Worm (Caenorhabditis elegans): ENCODE measurements around the gene oga-1.

oga-1 gene

DNA sequence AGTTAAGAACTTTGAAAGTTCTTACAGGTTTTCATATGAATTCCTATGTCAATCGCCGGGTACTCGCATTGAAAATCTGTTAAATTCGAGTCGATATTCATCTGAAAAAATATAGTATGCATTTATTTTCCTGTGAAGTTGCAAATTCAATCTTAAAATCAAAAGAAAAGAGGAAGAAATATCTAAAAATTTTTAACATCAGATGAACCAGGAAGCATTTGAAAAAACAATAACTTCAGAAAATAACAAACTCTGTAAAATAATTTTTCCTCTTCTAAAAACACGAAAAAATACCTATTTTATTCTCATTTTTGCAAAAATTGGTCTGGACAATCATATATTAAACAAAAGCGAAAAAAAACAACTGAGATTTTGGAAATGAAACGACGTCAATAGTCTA, 28.1 kb downstream of the oga-1 start, which contains the start of gene npr-7:
Gene npr-7, minus strand, starts transcription at position 101 of the 400 bp plus-strand sequence.
- no peak for TF ChIP-seq pha-4 (tag; optimal IDR thresholded peaks at IDR 0.05)
- TF ChIP-seq lin-13 (tag; optimal IDR thresholded peaks at IDR 0.05) = no peak
- no peak for TF ChIP-seq mep-1 (tag; optimal IDR thresholded peaks at IDR 0.05)
- TF ChIP-seq unc-62 (GFP tag; optimal IDR thresholded peaks at IDR 0.05) = no peak
- no peak for TF ChIP-seq bed-3 (GFP tag; optimal IDR thresholded peaks at IDR 0.05)
- TF ChIP-seq M03D4.4 (tag; optimal IDR thresholded peaks at IDR 0.05) = no peak
- no peak for TF ChIP-seq unc-39 (tag; optimal IDR thresholded peaks at IDR 0.05)
- TF ChIP-seq blmp-1 (tag; optimal IDR thresholded peaks at IDR 0.05) = no peak
- no peak for TF ChIP-seq drap-1 (GFP tag; optimal IDR thresholded peaks at IDR 0.05)
- no peak for TF ChIP-seq snpc-4 (tag; optimal IDR thresholded peaks at IDR 0.05)
- no peak for TF ChIP-seq ces-1 (GFP tag; optimal IDR thresholded peaks at IDR 0.05)
- TF ChIP-seq unc-120 (tag; optimal IDR thresholded peaks at IDR 0.05; ENCODE audit: poor library complexity, severe bottlenecking) = no peak
- no peak for TF ChIP-seq ceh-43 (GFP tag; optimal IDR thresholded peaks at IDR 0.05)
- no peak for TF ChIP-seq nhr-237 (tag; optimal IDR thresholded peaks at IDR 0.05)

DNA sequence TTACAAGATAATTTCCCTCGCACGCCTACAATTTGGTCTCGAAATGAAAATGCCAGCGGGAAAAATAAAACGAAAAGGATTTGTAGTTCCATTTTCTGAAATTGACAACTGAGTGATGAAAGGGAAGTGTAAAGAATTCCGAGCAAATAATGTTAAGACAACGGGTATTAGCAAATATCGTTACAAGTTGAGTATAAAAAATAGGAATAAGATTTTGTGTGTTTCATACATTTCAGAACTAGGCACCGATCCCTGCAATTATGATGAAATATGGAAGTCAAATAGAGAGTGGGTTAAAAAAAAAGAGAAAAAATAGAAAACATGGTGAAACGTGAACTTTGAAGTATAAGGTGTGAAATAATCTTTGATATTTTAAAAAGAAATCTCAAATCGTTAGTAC, 32.8 kb downstream of the oga-1 start, which contains the start of gene ttr-38:
Gene ttr-38, minus strand, starts transcription at position 101 of the 400 bp plus-strand sequence.
- TF ChIP-seq unc-120 (tag; optimal IDR thresholded peaks at IDR 0.05; ENCODE audit: poor library complexity, severe bottlenecking) (no peak), lin-13 (tag; optimal IDR thresholded peaks at IDR 0.05) (no peak), tbx-8 (GFP tag; optimal IDR thresholded peaks at IDR 0.05) (no peak), mab-5 (tag; optimal IDR thresholded peaks at IDR 0.05) (no peak), nhr-237 (tag; optimal IDR thresholded peaks at IDR 0.05) (no peak), hlh-1 (tag; optimal IDR thresholded peaks at IDR 0.05) (no peak), elt-3 (tag; optimal IDR thresholded peaks at IDR 0.05) (no peak), ceh-83 (GFP tag; optimal IDR thresholded peaks at IDR 0.05) (no peak), lin-32 (GFP tag; optimal IDR thresholded peaks at IDR 0.05) (no peak), drap-1 (GFP tag; optimal IDR thresholded peaks at IDR 0.05) (no peak), zip-8 (tag; optimal IDR thresholded peaks at IDR 0.05) (no peak), nhr-2 (tag; optimal IDR thresholded peaks at IDR 0.05) (no peak), unc-39 (tag; optimal IDR thresholded peaks at IDR 0.05) (no peak), cnd-1 (tag; optimal IDR thresholded peaks at IDR 0.05) (no peak), flh-1 (GFP tag; optimal IDR thresholded peaks at IDR 0.05) (no peak), sem-2 (GFP tag; optimal IDR thresholded peaks at IDR 0.05) (no peak)

- no peak for TF ChIP-seq ceh-83 (GFP tag; optimal IDR thresholded peaks at IDR 0.05)
Measured at ce11 chrX:9311225-9311624, 36.0 kb downstream of the oga-1 start, which contains the start of gene H29C22.1. TSS of gene H29C22.1 (minus strand) at chrX:9311325.

- no peak for TF ChIP-seq elt-3 (tag; optimal IDR thresholded peaks at IDR 0.05)
- no peak for TF ChIP-seq snpc-4 (tag; optimal IDR thresholded peaks at IDR 0.05)
- no peak for TF ChIP-seq flh-1 (GFP tag; optimal IDR thresholded peaks at IDR 0.05)
- no peak for TF ChIP-seq ham-2 (GFP tag; optimal IDR thresholded peaks at IDR 0.05)
- TF ChIP-seq mab-5 (tag; optimal IDR thresholded peaks at IDR 0.05) = no peak
- TF ChIP-seq nhr-237 (tag; optimal IDR thresholded peaks at IDR 0.05) = no peak
- TF ChIP-seq unc-39 (tag; optimal IDR thresholded peaks at IDR 0.05) = no peak
- no peak for TF ChIP-seq lsy-2 (tag; optimal IDR thresholded peaks at IDR 0.05)
Measured at ce11 chrX:9303422-9303821, 43.8 kb downstream of the oga-1 start, which contains the start of gene tmc-2. TSS of gene tmc-2 (plus strand) at chrX:9303722.

- TF ChIP-seq ceh-39 (tag; optimal IDR thresholded peaks at IDR 0.05) (no peak), ztf-11 (tag; optimal IDR thresholded peaks at IDR 0.05) (no peak), hlh-1 (tag; optimal IDR thresholded peaks at IDR 0.05) (no peak), nhr-2 (tag; optimal IDR thresholded peaks at IDR 0.05) (no peak), unc-120 (tag; optimal IDR thresholded peaks at IDR 0.05; ENCODE audit: poor library complexity, severe bottlenecking) (no peak), zip-8 (tag; optimal IDR thresholded peaks at IDR 0.05) (no peak), sptf-1 (tag; optimal IDR thresholded peaks at IDR 0.05) (no peak), bed-3 (GFP tag; optimal IDR thresholded peaks at IDR 0.05) (no peak), lsy-2 (tag; optimal IDR thresholded peaks at IDR 0.05) (no peak), nhr-12 (tag; optimal IDR thresholded peaks at IDR 0.05) (no peak), cnd-1 (tag; optimal IDR thresholded peaks at IDR 0.05) (no peak), mab-5 (tag; optimal IDR thresholded peaks at IDR 0.05) (no peak), nhr-237 (tag; optimal IDR thresholded peaks at IDR 0.05) (no peak), mls-2 (tag; optimal IDR thresholded peaks at IDR 0.05) (no peak), mep-1 (tag; optimal IDR thresholded peaks at IDR 0.05) (no peak)
Measured at ce11 chrX:9302763-9303162, 44.5 kb downstream of the oga-1 start.

All from whole organism, mixed stage, embryonic.